Fruit fly (Drosophila melanogaster): ENCODE results near the gene NimB1.

dm6 chr2L:13966732-13967316 is 3.5 kb downstream of the NimB1 start, which contains the start of gene NimB2:
- TF ChIP-seq Myc (optimal IDR thresholded peaks at IDR 0.05) (no peak), insv (optimal IDR thresholded peaks at IDR 0.05) (no peak), h (optimal IDR thresholded peaks at IDR 0.05) (no peak), psq (optimal IDR thresholded peaks at IDR 0.05) (no peak)

All from Kc167 (cell line).